Worm (Caenorhabditis elegans): ENCODE results near the gene C25F6.1.

C25F6.1 gene

DNA sequence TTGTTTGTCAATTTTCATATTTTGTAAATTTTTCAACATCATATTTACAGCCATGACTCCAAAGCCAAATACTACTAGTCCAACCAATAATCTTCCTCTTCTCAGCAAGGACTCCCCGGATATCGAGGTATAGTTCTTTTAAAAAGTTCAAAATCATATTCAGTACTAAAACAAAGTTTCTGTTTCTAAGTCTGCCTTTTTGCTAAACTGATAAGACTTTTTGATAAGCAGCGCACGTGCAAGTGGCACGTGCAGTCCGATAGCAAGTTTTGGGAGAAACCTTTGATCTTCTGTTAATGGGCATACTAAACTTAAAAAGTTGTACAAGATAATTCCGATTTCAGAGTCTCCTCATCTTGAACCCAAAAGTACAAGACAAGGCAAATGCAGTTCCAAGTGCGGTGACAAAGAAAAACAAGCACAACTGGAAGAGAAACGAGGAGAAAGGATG, 18.4 kb upstream of the C25F6.1 start, which contains the start of gene dpyd-1 (continued):
- TF ChIP-seq nhr-237 (tag; optimal IDR thresholded peaks at IDR 0.05) (no peak), snpc-4 (tag; optimal IDR thresholded peaks at IDR 0.05) (no peak), lin-39 (tag; optimal IDR thresholded peaks at IDR 0.05) (no peak), sea-2 (GFP tag; optimal IDR thresholded peaks at IDR 0.05) (no peak), lsy-12 (tag; optimal IDR thresholded peaks at IDR 0.05) (no peak)

DNA sequence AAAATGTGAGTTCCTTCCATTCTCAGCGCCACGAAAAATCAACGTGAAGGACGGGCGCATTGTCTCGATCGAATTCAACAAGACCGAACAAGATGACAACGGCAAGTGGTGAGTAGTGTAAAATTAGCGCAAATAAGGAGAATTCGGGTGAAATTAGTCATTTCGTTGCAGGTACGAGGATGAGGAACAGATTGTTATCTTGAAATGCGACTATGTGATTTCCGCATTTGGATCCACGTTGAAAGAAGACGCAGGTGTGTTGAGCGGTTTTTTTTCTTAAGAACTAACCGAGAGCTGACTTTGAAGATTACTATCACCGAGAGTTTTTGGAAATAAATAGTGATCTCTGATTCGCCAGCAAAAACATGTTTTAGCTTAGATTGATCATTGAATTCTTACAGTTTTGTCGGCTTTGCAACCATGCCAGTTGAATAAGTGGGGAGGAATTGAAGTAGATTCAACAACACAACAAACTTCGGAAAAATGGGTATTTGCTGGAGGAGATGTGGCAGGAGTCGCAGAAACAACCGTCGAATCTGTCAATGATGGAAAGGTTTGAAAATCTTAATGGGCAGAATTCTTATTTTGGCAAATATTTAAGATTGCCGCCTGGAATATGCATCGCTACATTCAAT, 16.1 kb upstream of the C25F6.1 start:
- no peak for TF ChIP-seq nhr-12 (tag; optimal IDR thresholded peaks at IDR 0.05)
- peak; percentile 64 for TF ChIP-seq elt-1 (tag; optimal IDR thresholded peaks at IDR 0.05)
- peak; percentile 46 for TF ChIP-seq nhr-25 (tag; optimal IDR thresholded peaks at IDR 0.05)
- TF ChIP-seq mml-1 (tag; optimal IDR thresholded peaks at IDR 0.05) = no peak
- TF ChIP-seq snpc-4 (tag; optimal IDR thresholded peaks at IDR 0.05) = no peak

DNA sequence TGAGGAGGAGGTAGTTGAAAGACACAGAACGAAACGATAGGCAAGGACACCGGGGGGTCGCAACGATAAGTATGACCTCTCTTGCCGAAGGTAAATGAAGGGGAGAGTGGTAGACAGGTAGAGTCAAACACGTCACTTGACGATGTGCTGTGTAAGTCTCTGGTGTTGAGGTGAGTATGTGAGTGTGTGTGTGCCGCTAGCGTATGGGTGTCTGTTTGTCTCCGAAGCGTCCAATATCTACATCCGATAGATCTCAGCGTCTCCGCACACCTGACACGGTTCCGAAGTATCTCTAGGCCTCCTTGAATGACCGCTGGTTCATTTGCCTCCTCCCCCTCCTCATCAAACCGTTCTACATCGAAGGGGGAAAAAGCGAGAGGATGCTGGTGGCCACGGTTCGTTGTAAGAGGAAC, 11.1 kb upstream of the C25F6.1 start:
- TF ChIP-seq lsy-12 (tag; optimal IDR thresholded peaks at IDR 0.05) (peak; percentile 7), pqm-1 (tag; optimal IDR thresholded peaks at IDR 0.05) (peak; percentile 48), hmg-11 (tag; optimal IDR thresholded peaks at IDR 0.05) (peak; percentile 45), nhr-76 (tag; optimal IDR thresholded peaks at IDR 0.05) (no peak), ceh-28 (tag; optimal IDR thresholded peaks at IDR 0.05) (peak; percentile 65), egl-27 (tag; optimal IDR thresholded peaks at IDR 0.05) (peak; percentile 47), zag-1 (tag; optimal IDR thresholded peaks at IDR 0.05) (no peak), nhr-25 (tag; optimal IDR thresholded peaks at IDR 0.05) (peak; percentile 99), tbx-2 (tag; optimal IDR thresholded peaks at IDR 0.05) (peak; percentile 35), jun-1 (tag; optimal IDR thresholded peaks at IDR 0.05) (peak; percentile 79), nfya-1 (tag; optimal IDR thresholded peaks at IDR 0.05; ENCODE audit: insufficient read depth) (peak; percentile 67), ZK546.5 (tag; optimal IDR thresholded peaks at IDR 0.05) (no peak), pha-4 (tag; optimal IDR thresholded peaks at IDR 0.05) (peak; percentile 82), elt-3 (tag; optimal IDR thresholded peaks at IDR 0.05) (peak in 1 of 3 experiments; percentile 63), elt-1 (tag; optimal IDR thresholded peaks at IDR 0.05) (peak; percentile 9), lin-39 (tag; optimal IDR thresholded peaks at IDR 0.05) (peak; percentile 55), nhr-77 (tag; optimal IDR thresholded peaks at IDR 0.05) (no peak), nhr-23 (tag; optimal IDR thresholded peaks at IDR 0.05) (peak; percentile 74), lin-15B (tag; optimal IDR thresholded peaks at IDR 0.05) (peak; percentile 16), elt-2 (tag; optimal IDR thresholded peaks at IDR 0.05) (peak; percentile 67), nhr-43 (tag; optimal IDR thresholded peaks at IDR 0.05; ENCODE audit: poor library complexity, severe bottlenecking) (peak; percentile 60), daf-12 (tag; optimal IDR thresholded peaks at IDR 0.05) (no peak)

DNA sequence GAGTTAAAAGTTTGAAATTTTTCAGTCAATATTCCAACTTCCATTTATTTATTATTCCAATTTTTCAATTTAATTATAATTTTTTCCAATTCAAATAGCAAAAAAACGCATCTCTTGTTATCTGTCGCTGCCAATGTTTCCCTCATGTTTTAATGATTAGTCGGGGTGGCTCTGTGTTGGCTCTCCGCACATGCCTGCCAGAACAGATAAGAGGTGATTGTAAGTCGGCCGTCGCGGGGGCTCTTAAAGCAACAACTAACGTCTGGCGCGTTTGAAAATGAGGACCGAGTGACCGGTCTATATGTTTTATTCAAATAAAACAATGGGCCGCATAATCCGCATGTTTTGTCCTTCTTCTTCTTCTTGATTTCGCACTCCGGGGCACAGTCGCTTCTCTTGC, 9.9 kb upstream of the C25F6.1 start:
- TF ChIP-seq unc-62 (GFP tag; optimal IDR thresholded peaks at IDR 0.05) = no peak
- TF ChIP-seq aly-2 (tag; optimal IDR thresholded peaks at IDR 0.05) = no peak
- no peak for TF ChIP-seq egl-5 (tag; optimal IDR thresholded peaks at IDR 0.05)
- peak; percentile 73 for TF ChIP-seq elt-2 (tag; optimal IDR thresholded peaks at IDR 0.05)
- TF ChIP-seq elt-1 (tag; optimal IDR thresholded peaks at IDR 0.05) = no peak
- no peak for TF ChIP-seq ceh-9 (tag; optimal IDR thresholded peaks at IDR 0.05)
- TF ChIP-seq pqm-1 (tag; optimal IDR thresholded peaks at IDR 0.05) = peak; percentile 38
- TF ChIP-seq ZK546.5 (tag; optimal IDR thresholded peaks at IDR 0.05) = no peak
- no peak for TF ChIP-seq ama-1 (optimal IDR thresholded peaks at IDR 0.05)
- TF ChIP-seq nfya-1 (tag; optimal IDR thresholded peaks at IDR 0.05; ENCODE audit: insufficient read depth) = peak; percentile 6
- TF ChIP-seq pha-4 (tag; optimal IDR thresholded peaks at IDR 0.05) = no peak
- TF ChIP-seq nhr-76 (tag; optimal IDR thresholded peaks at IDR 0.05) = no peak
- TF ChIP-seq sea-2 (GFP tag; optimal IDR thresholded peaks at IDR 0.05) = no peak
- no peak for TF ChIP-seq mml-1 (tag; optimal IDR thresholded peaks at IDR 0.05)
- TF ChIP-seq nhr-237 (tag; optimal IDR thresholded peaks at IDR 0.05) = no peak

DNA sequence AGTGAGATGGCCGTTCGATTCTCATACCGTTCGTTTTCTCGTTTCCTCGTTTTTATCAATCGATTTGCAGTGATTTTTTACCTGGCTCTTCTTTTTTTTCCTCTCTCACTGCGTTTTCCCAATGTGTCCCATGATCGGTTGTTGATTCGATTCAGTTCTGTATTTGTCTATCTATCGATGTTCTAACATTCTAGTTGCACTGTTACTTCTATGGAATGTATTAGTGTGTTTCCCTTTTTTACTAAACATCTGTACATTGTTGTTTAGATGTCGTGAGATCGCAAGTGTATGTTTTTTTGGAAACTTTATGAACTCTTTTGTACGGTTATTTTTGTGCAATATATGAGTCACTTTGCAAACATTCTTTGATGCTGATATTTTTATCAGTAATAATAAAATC, 8.7 kb upstream of the C25F6.1 start:
- TF ChIP-seq pqm-1 (tag; optimal IDR thresholded peaks at IDR 0.05) = peak; percentile 37
- peak; percentile 20 for TF ChIP-seq elt-2 (tag; optimal IDR thresholded peaks at IDR 0.05)
- TF ChIP-seq fkh-2 (tag; optimal IDR thresholded peaks at IDR 0.05) = no peak
- peak; percentile 60 for TF ChIP-seq pha-4 (tag; optimal IDR thresholded peaks at IDR 0.05)

Data from whole organism, L3 larva.